Worm (Caenorhabditis elegans): ENCODE results near the gene dnj-18.

The dnj-18 gene

ce11 chrIII:4697819-4698218 lies at the start of gene dnj-18:
TSS of gene dnj-18 (plus strand) at chrIII:4698119.
- no peak for TF ChIP-seq nhr-179 (tag; optimal IDR thresholded peaks at IDR 0.05)
- no peak for TF ChIP-seq tbp1 (GFP tag; optimal IDR thresholded peaks at IDR 0.05)
- TF ChIP-seq somi-1 (GFP tag; optimal IDR thresholded peaks at IDR 0.05), result no peak
- TF ChIP-seq tlf-1 (GFP tag; optimal IDR thresholded peaks at IDR 0.05), result no peak
- no peak for TF ChIP-seq F57C9.4 (tag; optimal IDR thresholded peaks at IDR 0.05)
- TF ChIP-seq ceh-27 (GFP tag; optimal IDR thresholded peaks at IDR 0.05), result no peak
- no peak for TF ChIP-seq him-1 (tag; optimal IDR thresholded peaks at IDR 0.05)
- TF ChIP-seq mxl-1 (tag; optimal IDR thresholded peaks at IDR 0.05), result no peak
- TF ChIP-seq nhr-120 (GFP tag; IDR thresholded peaks at IDR 0.05), result no peak
- TF ChIP-seq B0336.3 (GFP tag; IDR thresholded peaks at IDR 0.05), result no peak
- TF ChIP-seq F39B2.1 (GFP tag; IDR thresholded peaks at IDR 0.05), result no peak
- no peak for TF ChIP-seq akir-1 (GFP tag; optimal IDR thresholded peaks at IDR 0.05)
- TF ChIP-seq aptf-2 (GFP tag; conservative IDR thresholded peaks at IDR 0.05), result no peak

ce11 chrIII:4649363-4649768 lies 48.6 kb upstream of the dnj-18 start:
- TF ChIP-seq F22D6.2 (tag; optimal IDR thresholded peaks at IDR 0.05) (peak; percentile 86), attf-5 (GFP tag; optimal IDR thresholded peaks at IDR 0.05) (peak; percentile 98), repo-1 (tag; optimal IDR thresholded peaks at IDR 0.05) (peak; percentile 61), Y67H2A.10 (GFP tag; conservative IDR thresholded peaks at IDR 0.05) (peak; percentile 62; the same call in 1 of the 2 replicates), lir-1 (GFP tag; conservative IDR thresholded peaks at IDR 0.05) (peak; percentile 71; the same call in 1 of the 2 replicates), lin-54 (GFP tag; optimal IDR thresholded peaks at IDR 0.05) (peak; percentile 81), T26A5.8 (tag; optimal IDR thresholded peaks at IDR 0.05) (no peak), nhr-90 (tag; optimal IDR thresholded peaks at IDR 0.05) (peak; percentile 92), nhr-179 (tag; optimal IDR thresholded peaks at IDR 0.05) (no peak), Y53G8AR.9 (GFP tag; conservative IDR thresholded peaks at IDR 0.05) (peak; percentile 53; the same call in 1 of the 2 replicates), cebp-1 (GFP tag; IDR thresholded peaks at IDR 0.05) (peak; percentile 37; the same call in 1 of the 2 replicates), cebp-1 (tag; optimal IDR thresholded peaks at IDR 0.05) (peak; percentile 93), K11D2.4 (GFP tag; IDR thresholded peaks at IDR 0.05) (peak; percentile 82), hsf-1 (GFP tag; IDR thresholded peaks at IDR 0.05) (0 out of 2 replicates have a peak, but pooled peaks have one; percentile 35), hrde-1 (tag; optimal IDR thresholded peaks at IDR 0.05; ENCODE audit: borderline replicate concordance) (no peak), ceh-40 (GFP tag; IDR thresholded peaks at IDR 0.05) (no peak), athp-1 (tag; optimal IDR thresholded peaks at IDR 0.05) (peak; percentile 83), mes-4 (tag; optimal IDR thresholded peaks at IDR 0.05) (no peak), lin-40 (tag; optimal IDR thresholded peaks at IDR 0.05) (peak; percentile 91), F23B12.7 (tag; optimal IDR thresholded peaks at IDR 0.05; ENCODE audit: insufficient read depth) (peak; percentile 17), Y53F4B.3 (GFP tag; IDR thresholded peaks at IDR 0.05) (no peak), sdz-38 (tag; optimal IDR thresholded peaks at IDR 0.05) (no peak), ztf-25 (GFP tag; IDR thresholded peaks at IDR 0.05) (no peak), ztf-18 (tag; optimal IDR thresholded peaks at IDR 0.05) (peak; percentile 65), pbrm-1 (GFP tag; IDR thresholded peaks at IDR 0.05) (peak; percentile 79; the same call in 1 of the 2 replicates), lin-26 (GFP tag; IDR thresholded peaks at IDR 0.05) (peak; percentile 48; the same call in 1 of the 2 replicates), ekl-4 (GFP tag; IDR thresholded peaks at IDR 0.05) (peak; percentile 80), ztf-26 (tag; optimal IDR thresholded peaks at IDR 0.05) (peak; percentile 94), mxl-1 (tag; optimal IDR thresholded peaks at IDR 0.05) (peak; percentile 20), gei-17 (GFP tag; optimal IDR thresholded peaks at IDR 0.05) (peak; percentile 32), K12H6.12 (tag; optimal IDR thresholded peaks at IDR 0.05) (peak; percentile 94), tbp1 (GFP tag; optimal IDR thresholded peaks at IDR 0.05) (peak; percentile 70), B0035.1 (tag; optimal IDR thresholded peaks at IDR 0.05) (peak; percentile 60), pha-4 (tag; optimal IDR thresholded peaks at IDR 0.05) (peak; percentile 61), chd-7 (tag; optimal IDR thresholded peaks at IDR 0.05) (peak; percentile 89), nfya-1 (tag; optimal IDR thresholded peaks at IDR 0.05; ENCODE audit: borderline replicate concordance, insufficient read depth) (no peak), let-526 (GFP tag; IDR thresholded peaks at IDR 0.05) (0 out of 2 replicates have a peak, but pooled peaks have one; percentile 30), rcor-1 (GFP tag; IDR thresholded peaks at IDR 0.05) (peak; percentile 46)

Measured in whole organism, young adult.